Fruit fly (Drosophila melanogaster): Measurements from ENCODE around the gene Ccp84Af.
A peak's percentile ranks its signal among the peaks of the same experiment; 100 is the strongest.

Ccp84Af gene

dm6 chr3R:6664371-6665116 lies 25.5 kb downstream of the Ccp84Af start (continued):
- TF ChIP-seq Myb (GFP tag; optimal IDR thresholded peaks at IDR 0.05) (no peak), lov (optimal IDR thresholded peaks at IDR 0.05) (no peak), lov (GFP tag; IDR thresholded peaks at IDR 0.05) (no peak), corto (GFP tag; optimal IDR thresholded peaks at IDR 0.05) (no peak), CG2678 (tag; optimal IDR thresholded peaks at IDR 0.05) (peak; percentile 20), CG10565 (GFP tag; optimal IDR thresholded peaks at IDR 0.05) (no peak), jing (GFP tag; optimal IDR thresholded peaks at IDR 0.05) (no peak), jumu (GFP tag; optimal IDR thresholded peaks at IDR 0.05) (no peak), CG31365 (tag; optimal IDR thresholded peaks at IDR 0.05) (no peak), Gsc (GFP tag; IDR thresholded peaks at IDR 0.05) (no peak), dati (GFP tag; IDR thresholded peaks at IDR 0.05) (no peak), Side (GFP tag; optimal IDR thresholded peaks at IDR 0.05) (no peak), CG8944 (GFP tag; optimal IDR thresholded peaks at IDR 0.05) (no peak), run (tag; optimal IDR thresholded peaks at IDR 0.05) (no peak), CG9817 (tag; optimal IDR thresholded peaks at IDR 0.05) (no peak), pnt (GFP tag; optimal IDR thresholded peaks at IDR 0.05) (peak; percentile 3), chn (GFP tag; optimal IDR thresholded peaks at IDR 0.05) (no peak), Sry-β (GFP tag; optimal IDR thresholded peaks at IDR 0.05) (no peak), CG10543 (GFP tag; optimal IDR thresholded peaks at IDR 0.05) (no peak), CG2116 (GFP tag; optimal IDR thresholded peaks at IDR 0.05) (no peak), Hr78 (GFP tag; optimal IDR thresholded peaks at IDR 0.05) (no peak), CG6272 (GFP tag; IDR thresholded peaks at IDR 0.05) (0 out of 2 replicates have a peak, but pooled peaks have one; percentile 5), Taf1 (GFP tag; IDR thresholded peaks at IDR 0.05) (no peak), CG12942 (GFP tag; optimal IDR thresholded peaks at IDR 0.05) (peak; percentile 5), CG33213 (GFP tag; optimal IDR thresholded peaks at IDR 0.05) (no peak), Fer3 (tag; optimal IDR thresholded peaks at IDR 0.05) (no peak), CG6854 (GFP tag; optimal IDR thresholded peaks at IDR 0.05) (no peak), CG11093 (GFP tag; IDR thresholded peaks at IDR 0.05) (peak; percentile 17; the same call in 1 of the 3 replicates), Dfd (GFP tag; optimal IDR thresholded peaks at IDR 0.05) (no peak), grn (GFP tag; optimal IDR thresholded peaks at IDR 0.05) (no peak), CG1832 (GFP tag; optimal IDR thresholded peaks at IDR 0.05) (no peak), B-H1 (GFP tag; IDR thresholded peaks at IDR 0.05) (no peak), MTF-1 (GFP tag; optimal IDR thresholded peaks at IDR 0.05; ENCODE audit: borderline replicate concordance) (peak; percentile 6), mam (GFP tag; optimal IDR thresholded peaks at IDR 0.05) (no peak), zf30C (GFP tag; optimal IDR thresholded peaks at IDR 0.05) (no peak), CG9437 (GFP tag; optimal IDR thresholded peaks at IDR 0.05) (peak; percentile 45), fd3F (GFP tag; optimal IDR thresholded peaks at IDR 0.05) (no peak), BEAF-32 (GFP tag; optimal IDR thresholded peaks at IDR 0.05) (no peak), dimm (GFP tag; IDR thresholded peaks at IDR 0.05) (no peak), CG15601 (tag; optimal IDR thresholded peaks at IDR 0.05) (no peak), CG15696 (tag; optimal IDR thresholded peaks at IDR 0.05) (peak; percentile 78), ftz-f1 (GFP tag; optimal IDR thresholded peaks at IDR 0.05) (no peak), fd102C (GFP tag; optimal IDR thresholded peaks at IDR 0.05) (peak; percentile 78), bowl (GFP tag; IDR thresholded peaks at IDR 0.05) (0 out of 2 replicates have a peak, but pooled peaks have one; percentile 7), CG32767 (GFP tag; IDR thresholded peaks at IDR 0.05) (no peak), psq (GFP tag; optimal IDR thresholded peaks at IDR 0.05) (no peak), CG8924 (tag; optimal IDR thresholded peaks at IDR 0.05) (peak; percentile 9), Doc2 (GFP tag; IDR thresholded peaks at IDR 0.05) (no peak), CG6683 (GFP tag; optimal IDR thresholded peaks at IDR 0.05) (no peak), Abd-B (GFP tag; optimal IDR thresholded peaks at IDR 0.05) (no peak)
